Fruit fly (Drosophila melanogaster): ENCODE measurements around the gene CG33783.

dm6 chr3R:10062324-10062723 is 4.2 kb upstream of the CG33783 start, which contains the start of gene CG33630:
- TF ChIP-seq CG9705 (GFP tag; optimal IDR thresholded peaks at IDR 0.05), result no peak
- no peak for TF ChIP-seq Myc (optimal IDR thresholded peaks at IDR 0.05)
- no peak for TF ChIP-seq usp (GFP tag; optimal IDR thresholded peaks at IDR 0.05)
- TF ChIP-seq Hnf4 (GFP tag; optimal IDR thresholded peaks at IDR 0.05), result no peak
- TF ChIP-seq h (GFP tag; optimal IDR thresholded peaks at IDR 0.05), result no peak
- TF ChIP-seq N (GFP tag; optimal IDR thresholded peaks at IDR 0.05), result no peak

All from whole organism, wandering third instar larva.